Fruit fly (Drosophila melanogaster) ovary, adult (tissue): ENCODE data around the gene CG32107.
A peak's percentile ranks its signal among the peaks of the same experiment; 100 is the strongest.

Experiments
- CG17801 ChIP-seq: fragments of 200-800 bp; optimal IDR thresholded peaks from 2 replicates; lab custom pipeline; 2019; ENCODE audit warnings: missing biosample characterization, mild to moderate bottlenecking, missing genetic modification characterization, moderate library complexity; ENCODE audit not compliant: partially characterized antibody

Gene CG32107

dm6 chr3L:12827705-12828104 lies 33.4 kb downstream of the CG32107 start:
- TF ChIP-seq CG17801 (GFP tag; lab: Kevin White, UChicago), result no peak

DNA sequence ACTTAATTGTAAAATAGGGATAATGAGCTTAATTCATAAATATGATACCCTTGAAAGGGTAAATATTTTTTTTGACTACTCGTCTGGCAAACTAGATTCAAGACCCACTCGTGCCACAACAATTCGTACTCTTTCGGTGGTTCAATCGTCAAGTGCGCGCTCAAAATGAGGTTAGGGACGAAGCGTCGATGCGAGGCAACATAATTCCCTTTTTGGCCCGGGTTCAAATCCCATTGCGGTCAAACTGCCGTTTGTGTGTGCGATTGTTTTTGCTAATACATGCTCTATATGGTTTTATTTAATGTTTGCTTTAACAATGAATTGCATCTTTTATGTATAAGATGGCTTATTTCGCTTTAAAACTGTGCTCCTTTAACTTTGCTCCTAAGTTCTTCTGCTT lies 45.3 kb downstream of the CG32107 start:
- TF ChIP-seq CG17801 (GFP tag; lab: Kevin White, UChicago), result no peak

DNA sequence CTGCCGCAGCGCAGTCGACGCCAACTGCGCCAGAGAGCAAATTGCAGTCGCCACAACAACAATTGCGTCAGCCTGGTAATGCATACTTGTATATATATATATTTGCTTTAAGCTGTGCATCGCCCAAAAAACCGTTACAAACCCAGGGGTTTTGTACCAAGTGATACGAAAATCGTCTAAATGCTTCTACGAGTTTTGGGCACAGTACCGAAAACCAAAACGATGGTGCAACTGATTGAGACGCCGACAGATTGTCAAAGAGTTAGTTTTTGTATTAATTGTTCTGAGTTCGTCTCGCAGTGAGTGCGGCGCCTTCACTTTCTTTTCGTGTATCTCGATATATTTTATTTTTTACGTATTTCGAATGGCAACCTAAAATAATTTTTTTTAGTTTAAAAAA lies 46.3 kb downstream of the CG32107 start:
- TF ChIP-seq CG17801 (GFP tag; lab: Kevin White, UChicago), result peak; percentile 17

dm6 chr3L:12813907-12814306 lies 47.2 kb downstream of the CG32107 start, which contains the start of the genes Sf3a2 and CG42588:
Gene Sf3a2 (minus strand): TSS chr3L:12814019.
Gene CG42588 (plus strand): TSS chr3L:12814254.
- TF ChIP-seq CG17801 (GFP tag; lab: Kevin White, UChicago), result peak; percentile 65

dm6 chr3L:12808421-12808820 lies 52.7 kb downstream of the CG32107 start, which contains the start of gene CG32110:
Gene CG32110 (plus strand): TSS chr3L:12808721.
- TF ChIP-seq CG17801 (GFP tag; lab: Kevin White, UChicago), result no peak
